Fruit fly (Drosophila melanogaster) whole organism, embryonic: ENCODE measurements around the gene slif.

Source experiments
- Abd-B ChIP-seq: fragments of 200-800 bp; sonication (Bioruptor generic); optimal IDR thresholded peaks from 2 replicates; lab custom pipeline; 2018; ENCODE audit warnings: missing biosample characterization, mild to moderate bottlenecking, missing genetic modification characterization, moderate library complexity
- Atf-2 ChIP-seq: fragments of 200-800 bp; sonication (Bioruptor generic); optimal IDR thresholded peaks from 2 replicates; lab custom pipeline; 2016; ENCODE audit warnings: missing biosample characterization, missing genetic modification characterization
- BEAF-32 ChIP-seq: fragments of 200-800 bp; sonication (Bioruptor generic); optimal IDR thresholded peaks from 3 replicates; lab custom pipeline; 2017; ENCODE audit warnings: missing biosample characterization, missing genetic modification characterization, mild to moderate bottlenecking, moderate library complexity, missing genetic modification reagents
- Bdp1 ChIP-seq: fragments of 200-800 bp; sonication (Bioruptor generic); optimal IDR thresholded peaks from 3 replicates; lab custom pipeline; 2016; ENCODE audit warnings: missing biosample characterization, missing genetic modification characterization
- Bgb ChIP-seq: fragments of 200-800 bp; sonication (Bioruptor generic); IDR thresholded peaks from 2 replicates; pipeline ENCODE4 v1.3.6; 2022; ENCODE audit warnings: missing biosample characterization, missing genetic modification characterization; ENCODE audit not compliant: partially characterized antibody
- Blimp-1 ChIP-seq: fragments of 200-800 bp; sonication (Bioruptor generic); optimal IDR thresholded peaks from 3 replicates; lab custom pipeline; 2018; ENCODE audit warnings: missing biosample characterization, missing genetic modification characterization, mild to moderate bottlenecking, moderate library complexity, missing genetic modification reagents
- BtbVII ChIP-seq: fragments of 200-800 bp; sonication (Bioruptor generic); optimal IDR thresholded peaks from 3 replicates; lab custom pipeline; 2017; ENCODE audit warnings: missing biosample characterization, mild to moderate bottlenecking, missing genetic modification characterization
- CG10321 ChIP-seq: fragments of 200-800 bp; sonication (Bioruptor generic); IDR thresholded peaks from 2 replicates; pipeline ENCODE4 v1.3.6; 2022; ENCODE audit warnings: missing biosample characterization, missing genetic modification characterization
- CG10431 ChIP-seq: fragments of 200-800 bp; sonication (Bioruptor generic); optimal IDR thresholded peaks from 3 replicates; lab custom pipeline; 2018; ENCODE audit warnings: missing biosample characterization, mild to moderate bottlenecking, missing genetic modification characterization
- CG10565 ChIP-seq: fragments of 200-800 bp; sonication (Bioruptor generic); optimal IDR thresholded peaks from 3 replicates; lab custom pipeline; 2016; ENCODE audit warnings: missing biosample characterization, mild to moderate bottlenecking, missing genetic modification characterization
- CG11560 ChIP-seq: fragments of 200-800 bp; sonication (Bioruptor generic); IDR thresholded peaks from 3 replicates; pipeline ENCODE4 v1.3.6; 2022; ENCODE audit warnings: missing biosample characterization, missing genetic modification characterization
- CG12219 ChIP-seq: fragments of 200-800 bp; sonication (Bioruptor generic); optimal IDR thresholded peaks from 3 replicates; lab custom pipeline; 2018; ENCODE audit warnings: missing biosample characterization, mild to moderate bottlenecking, missing genetic modification characterization
- CG13287 ChIP-seq: fragments of 200-800 bp; sonication (Bioruptor generic); IDR thresholded peaks from 2 replicates; pipeline ENCODE4 v1.3.6; 2022; ENCODE audit warnings: missing biosample characterization, missing genetic modification characterization; ENCODE audit not compliant: partially characterized antibody
- CG14860 ChIP-seq: fragments of 200-800 bp; sonication (Bioruptor generic); IDR thresholded peaks from 3 replicates; pipeline ENCODE4 v1.3.6; 2022; ENCODE audit warnings: missing biosample characterization, missing genetic modification characterization; ENCODE audit not compliant: partially characterized antibody
- CG17568 ChIP-seq: fragments of 200-800 bp; sonication (Bioruptor generic); optimal IDR thresholded peaks from 2 replicates; lab custom pipeline; 2018; ENCODE audit warnings: missing biosample characterization, mild to moderate bottlenecking, missing genetic modification characterization, moderate library complexity
- CG2712 ChIP-seq: fragments of 200-800 bp; optimal IDR thresholded peaks from 3 replicates; lab custom pipeline; 2019; ENCODE audit warnings: missing biosample characterization, mild to moderate bottlenecking, missing genetic modification characterization, moderate library complexity
- CG3065 ChIP-seq: fragments of 200-800 bp; sonication (Bioruptor generic); optimal IDR thresholded peaks from 2 replicates; lab custom pipeline; 2016; ENCODE audit warnings: missing biosample characterization, missing genetic modification characterization
- CG3407 ChIP-seq: fragments of 200-800 bp; sonication (Bioruptor generic); optimal IDR thresholded peaks from 2 replicates; lab custom pipeline; 2018; ENCODE audit warnings: missing biosample characterization, mild to moderate bottlenecking, missing genetic modification characterization
- CG6791 ChIP-seq: fragments of 200-800 bp; sonication (Bioruptor generic); IDR thresholded peaks from 3 replicates; pipeline ENCODE4 v1.3.6; 2022; ENCODE audit warnings: missing biosample characterization, missing genetic modification characterization; ENCODE audit not compliant: partially characterized antibody
- CG9876 ChIP-seq: fragments of 200-800 bp; sonication (Bioruptor generic); optimal IDR thresholded peaks from 2 replicates; lab custom pipeline; 2016; ENCODE audit warnings: missing biosample characterization, missing genetic modification characterization
- CHES-1-like ChIP-seq: fragments of 200-800 bp; sonication (Bioruptor generic); optimal IDR thresholded peaks from 2 replicates; lab custom pipeline; 2016; ENCODE audit warnings: missing biosample characterization, missing genetic modification characterization
- Dad ChIP-seq: fragments of 200-800 bp; sonication (Bioruptor generic); optimal IDR thresholded peaks from 3 replicates; lab custom pipeline; 2016; ENCODE audit warnings: missing biosample characterization, missing genetic modification characterization
- Dek ChIP-seq: fragments of 200-800 bp; sonication (Bioruptor generic); optimal IDR thresholded peaks from 3 replicates; lab custom pipeline; 2019; ENCODE audit warnings: missing biosample characterization, mild to moderate bottlenecking, missing genetic modification characterization, moderate library complexity
- Drgx ChIP-seq: fragments of 200-800 bp; sonication (Bioruptor generic); IDR thresholded peaks from 2 replicates; pipeline ENCODE4 v1.3.6; 2022; ENCODE audit warnings: missing biosample characterization, missing genetic modification characterization
- Eip74EF ChIP-seq, 2 experiments: fragments of 200-800 bp in 1 of 2; fragments of >200 bp in 1 of 2; sonication (Bioruptor generic) in 1 of 2; optimal IDR thresholded peaks; 2 replicates each; lab custom pipeline; 2017 to 2019; ENCODE audit warnings: missing biosample characterization in 2 of 2, missing genetic modification characterization in 2 of 2, mild to moderate bottlenecking in 1 of 2, moderate library complexity in 1 of 2
- Ets65A ChIP-seq: fragments of 200-800 bp; sonication (Bioruptor generic); peaks from one replicate; lab custom pipeline; 2016; ENCODE audit warnings: missing biosample characterization, missing genetic modification characterization
- GATAe ChIP-seq: fragments of 200-800 bp; sonication (Bioruptor generic); conservative IDR thresholded peaks from 2 replicates; pipeline ENCODE4 v1.3.6; 2022; ENCODE audit warnings: missing biosample characterization, missing genetic modification characterization
- H15 ChIP-seq: fragments of 200-800 bp; sonication (Bioruptor generic); IDR thresholded peaks from 3 replicates; pipeline ENCODE4 v1.3.6; 2022; ENCODE audit warnings: missing biosample characterization, missing genetic modification characterization
- Hey ChIP-seq: fragments of 200-800 bp; sonication (Bioruptor generic); optimal IDR thresholded peaks from 3 replicates; lab custom pipeline; 2018; ENCODE audit warnings: missing biosample characterization, mild to moderate bottlenecking, missing genetic modification characterization
- HmgZ ChIP-seq: fragments of 200-800 bp; sonication (Bioruptor generic); optimal IDR thresholded peaks from 2 replicates; lab custom pipeline; 2018; ENCODE audit warnings: missing biosample characterization, mild to moderate bottlenecking, missing genetic modification characterization
- Hmx ChIP-seq: fragments of 200-800 bp; sonication (Bioruptor generic); optimal IDR thresholded peaks from 2 replicates; lab custom pipeline; 2016; ENCODE audit warnings: missing biosample characterization, missing genetic modification characterization
- Lim3 ChIP-seq: fragments of 200-800 bp; sonication (Bioruptor generic); IDR thresholded peaks from 2 replicates; pipeline ENCODE4 v1.3.6; 2022; ENCODE audit warnings: missing biosample characterization, missing genetic modification characterization
- Myb ChIP-seq: fragments of 200-800 bp; sonication (Bioruptor generic); optimal IDR thresholded peaks from 2 replicates; lab custom pipeline; 2016; ENCODE audit warnings: missing biosample characterization, missing genetic modification characterization
- Oli ChIP-seq: fragments of 200-800 bp; sonication (Bioruptor generic); optimal IDR thresholded peaks from 2 replicates; lab custom pipeline; 2018; ENCODE audit warnings: missing biosample characterization, mild to moderate bottlenecking, missing genetic modification characterization, moderate library complexity
- Poxn ChIP-seq: fragments of 200-800 bp; sonication (Bioruptor generic); IDR thresholded peaks from 2 replicates; pipeline ENCODE4 v1.3.6; 2022; ENCODE audit warnings: missing biosample characterization, missing genetic modification characterization
- Scr ChIP-seq: fragments of 200-800 bp; sonication (Bioruptor generic); IDR thresholded peaks from 2 replicates; pipeline ENCODE4 v1.3.6; 2022; ENCODE audit warnings: missing biosample characterization, missing genetic modification characterization; ENCODE audit not compliant: partially characterized antibody
- Six4 ChIP-seq: fragments of 200-800 bp; sonication (Bioruptor generic); optimal IDR thresholded peaks from 2 replicates; lab custom pipeline; 2016; ENCODE audit warnings: missing biosample characterization, missing genetic modification characterization
- Sox100B ChIP-seq: fragments of 200-800 bp; sonication (Bioruptor generic); optimal IDR thresholded peaks from 3 replicates; lab custom pipeline; 2018; ENCODE audit warnings: missing biosample characterization, mild to moderate bottlenecking, missing genetic modification characterization
- chn ChIP-seq: fragments of 200-800 bp; sonication (Bioruptor generic); optimal IDR thresholded peaks from 2 replicates; lab custom pipeline; 2016; ENCODE audit warnings: missing biosample characterization, missing genetic modification characterization
- fu2 ChIP-seq: fragments of 200-800 bp; sonication (Bioruptor generic); optimal IDR thresholded peaks from 2 replicates; lab custom pipeline; 2016; ENCODE audit warnings: missing biosample characterization, missing genetic modification characterization
- gsb-n ChIP-seq: fragments of 200-800 bp; sonication (Bioruptor generic); optimal IDR thresholded peaks from 3 replicates; lab custom pipeline; 2018; ENCODE audit warnings: missing biosample characterization, mild to moderate bottlenecking, missing genetic modification characterization
- kay ChIP-seq: fragments of 200-800 bp; sonication (Bioruptor generic); optimal IDR thresholded peaks from 2 replicates; lab custom pipeline; 2016; ENCODE audit warnings: missing biosample characterization, missing genetic modification characterization
- row ChIP-seq: fragments of 200-800 bp; sonication (Bioruptor generic); IDR thresholded peaks from 3 replicates; pipeline ENCODE4 v1.3.6; 2022; ENCODE audit warnings: missing biosample characterization, missing genetic modification characterization
- stc ChIP-seq: fragments of 200-800 bp; sonication (Bioruptor generic); IDR thresholded peaks from 2 replicates; pipeline ENCODE4 v1.3.6; 2022; ENCODE audit warnings: missing biosample characterization, missing genetic modification characterization
- stwl ChIP-seq: fragments of 200-800 bp; sonication (Bioruptor generic); optimal IDR thresholded peaks from 3 replicates; lab custom pipeline; 2018; ENCODE audit warnings: missing biosample characterization, mild to moderate bottlenecking, missing genetic modification characterization, moderate library complexity
- sug ChIP-seq: fragments of 200-800 bp; optimal IDR thresholded peaks from 2 replicates; lab custom pipeline; 2019; ENCODE audit warnings: missing biosample characterization, mild to moderate bottlenecking, missing genetic modification characterization, moderate library complexity
- tio ChIP-seq: fragments of 200-800 bp; sonication (Bioruptor generic); optimal IDR thresholded peaks from 2 replicates; lab custom pipeline; 2017; ENCODE audit warnings: missing biosample characterization, missing genetic modification characterization, inconsistent platforms
- trh ChIP-seq: fragments of 200-800 bp; sonication (Bioruptor generic); optimal IDR thresholded peaks from 2 replicates; lab custom pipeline; 2016; ENCODE audit warnings: missing biosample characterization, missing genetic modification characterization

Gene slif

dm6 chr3L:22870378-22870777 is 10.5 kb upstream of the slif start (continued):
- TF ChIP-seq GATAe (peak; percentile 64; the same call in 1 of the 2 replicates), gsb-n (no peak), CG10565 (GFP tag; lab: Kevin White, UChicago) (no peak), CG3407 (GFP tag; lab: Kevin White, UChicago) (no peak), CG9876 (GFP tag; lab: Kevin White, UChicago) (no peak), HmgZ (tag; lab: Kevin White, UChicago) (peak; percentile 5), Hey (tag; lab: Kevin White, UChicago) (peak; percentile 21), Abd-B (GFP tag; lab: Kevin White, UChicago) (no peak), CG13287 (GFP tag; lab: Robert Waterston, UW) (no peak), Dek (tag; lab: Kevin White, UChicago) (no peak), CG3065 (GFP tag; lab: Kevin White, UChicago) (no peak), Dad (no peak), CG10431 (GFP tag; lab: Kevin White, UChicago) (no peak), sug (tag; lab: Kevin White, UChicago) (peak; percentile 47), kay (peak; percentile 63), Ets65A (GFP tag; lab: Kevin White, UChicago) (no peak), BEAF-32 (GFP tag; lab: Kevin White, UChicago) (no peak), Bgb (GFP tag; lab: Robert Waterston, UW) (no peak), fu2 (GFP tag; lab: Kevin White, UChicago) (no peak), Oli (tag; lab: Kevin White, UChicago) (no peak), Hmx (GFP tag; lab: Kevin White, UChicago) (no peak), Six4 (GFP tag; lab: Kevin White, UChicago) (no peak), CG11560 (tag; lab: Robert Waterston, UW) (no peak)

DNA sequence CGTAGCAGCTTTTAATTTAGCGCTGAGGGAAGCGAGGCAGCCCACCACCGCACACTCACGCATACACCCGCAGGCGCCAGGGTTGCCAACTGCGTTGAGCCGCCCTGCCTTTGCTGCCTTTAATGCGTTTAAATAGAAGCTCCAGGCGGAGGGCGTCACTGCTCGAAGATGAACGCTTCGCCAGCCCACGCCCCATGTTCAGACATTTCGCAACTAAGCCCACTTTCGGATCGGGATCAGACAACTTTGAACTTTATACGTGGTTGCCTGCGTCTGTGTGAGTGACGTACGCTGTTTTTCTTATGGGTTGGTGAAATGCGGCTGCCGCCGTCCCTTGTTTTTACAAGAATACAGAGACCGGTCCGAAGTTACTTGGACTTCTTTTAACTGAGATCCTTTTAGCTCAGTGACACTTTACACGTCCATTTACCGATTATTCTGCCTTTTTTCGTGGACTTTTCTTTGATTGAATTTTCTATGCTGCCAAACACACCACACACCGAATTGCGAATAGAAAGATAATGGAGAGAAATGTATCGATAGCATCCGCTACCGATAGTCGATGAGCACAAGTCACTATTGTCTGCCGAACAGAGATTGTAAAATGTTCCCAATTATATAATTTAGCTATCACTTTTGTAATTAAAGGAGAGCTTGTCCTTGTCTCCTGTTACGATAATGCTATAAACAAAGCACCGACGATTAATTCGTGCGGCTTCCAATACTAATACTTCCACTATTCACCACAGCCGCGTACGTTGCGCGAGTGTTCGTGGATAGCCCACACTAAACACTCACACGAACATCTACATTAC is 9.6 kb upstream of the slif start:
- TF ChIP-seq BEAF-32 (GFP tag; lab: Kevin White, UChicago) (peak; percentile 69), Bdp1 (GFP tag; lab: Kevin White, UChicago) (no peak), trh (GFP tag; lab: Kevin White, UChicago) (no peak), BtbVII (GFP tag; lab: Kevin White, UChicago) (no peak), stc (GFP tag; lab: Robert Waterston, UW) (no peak), Eip74EF (GFP tag; optimal IDR thresholded peaks at IDR 0.05; lab: Kevin White, UChicago) (no peak), CG14860 (GFP tag; lab: Robert Waterston, UW) (peak; percentile 45; the same call in 1 of the 3 replicates), Drgx (GFP tag; lab: Robert Waterston, UW) (peak; percentile 33; the same call in 1 of the 2 replicates), chn (GFP tag; lab: Kevin White, UChicago) (no peak), Sox100B (GFP tag; lab: Kevin White, UChicago) (no peak), Hmx (GFP tag; lab: Kevin White, UChicago) (no peak), CG17568 (GFP tag; lab: Kevin White, UChicago) (no peak), Lim3 (GFP tag; lab: Robert Waterston, UW) (no peak), Scr (peak; percentile 77), CHES-1-like (GFP tag; lab: Kevin White, UChicago) (peak; percentile 35), CG6791 (GFP tag; lab: Robert Waterston, UW) (peak; percentile 70; the same call in 2 of the 3 replicates), stwl (tag; lab: Kevin White, UChicago) (no peak), CG12219 (GFP tag; lab: Kevin White, UChicago) (no peak), row (GFP tag; lab: Robert Waterston, UW) (peak; percentile 60), tio (GFP tag; lab: Kevin White, UChicago) (no peak), CG10321 (no peak), Poxn (no peak), Atf-2 (GFP tag; lab: Kevin White, UChicago) (no peak), Myb (GFP tag; lab: Kevin White, UChicago) (no peak), CG2712 (tag; lab: Kevin White, UChicago) (peak; percentile 3), Blimp-1 (GFP tag; lab: Kevin White, UChicago) (no peak), H15 (GFP tag; lab: Robert Waterston, UW) (no peak)
